Fruit fly (Drosophila melanogaster) whole organism, prepupa: ENCODE data around the gene CG10749.

ENCODE experiments used
- Met ChIP-seq: fragments of 200-800 bp; sonication (Bioruptor generic); optimal IDR thresholded peaks from 3 replicates; lab custom pipeline; 2016; ENCODE audit warnings: missing biosample characterization, missing genetic modification characterization
- ss ChIP-seq, 2 experiments: fragments of 200-800 bp; sonication (Bioruptor generic); optimal IDR thresholded peaks; 2 replicates in 1 of 2; 3 replicates in 1 of 2; lab custom pipeline; 2017 to 2018; ENCODE audit warnings: mild to moderate bottlenecking in 2 of 2, missing biosample characterization in 2 of 2, missing genetic modification characterization in 2 of 2, moderate library complexity in 1 of 2

DNA sequence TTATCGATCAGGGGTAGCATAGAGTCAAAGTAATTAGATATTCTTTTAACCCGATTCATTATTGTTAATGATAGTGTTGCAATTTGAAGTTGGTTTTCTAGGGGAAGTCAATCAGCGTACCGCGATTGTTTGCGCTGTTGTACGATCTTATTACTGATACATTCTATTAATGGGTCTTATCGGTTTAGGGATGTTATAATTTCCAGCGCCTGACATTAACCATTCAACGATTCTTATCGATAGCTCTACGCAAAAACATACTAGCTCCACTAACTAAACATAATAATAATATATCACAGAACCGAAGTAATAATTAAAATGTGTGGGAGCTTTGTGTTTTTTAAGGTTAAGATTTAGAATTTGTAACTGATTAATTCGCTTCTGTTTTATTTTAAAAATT, 39.2 kb downstream of the CG10749 start, which contains the start of gene Cul6:
- no peak for TF ChIP-seq Met (GFP tag; lab: Kevin White, UChicago)
- TF ChIP-seq ss (GFP tag; optimal IDR thresholded peaks at IDR 0.05; lab: Kevin White, UChicago), result no peak
